Worm (Caenorhabditis elegans) whole organism, midembryonic: ENCODE data around the gene mltn-11.

Source experiments
- T22C8.4 ChIP-seq: fragments of 200-800 bp; sonication (Bioruptor generic); IDR thresholded peaks from 2 replicates; pipeline ENCODE4 v1.3.6; 2022; ENCODE audit warnings: missing genetic modification characterization, missing compliant biosample characterization
- cog-1 ChIP-seq: sonication (generic microtip); optimal IDR thresholded peaks from 2 replicates; lab custom pipeline; 2016; ENCODE audit warnings: missing genetic modification characterization, missing compliant biosample characterization
- klf-2 ChIP-seq: fragments of 200-800 bp; sonication (Bioruptor generic); conservative IDR thresholded peaks from 2 replicates; pipeline ENCODE4 v1.3.6; 2022; ENCODE audit warnings: missing genetic modification reagents, missing genetic modification characterization, missing compliant biosample characterization
- med-1 ChIP-seq: sonication (generic microtip); optimal IDR thresholded peaks from 2 replicates; lab custom pipeline; 2017; ENCODE audit warnings: missing genetic modification characterization, mild to moderate bottlenecking, missing compliant biosample characterization, antibody characterized with exemption, missing genetic modification reagents; ENCODE audit not compliant: insufficient read depth
- ref-1 ChIP-seq: fragments of 200-800 bp; sonication (Bioruptor generic); conservative IDR thresholded peaks from 2 replicates; pipeline ENCODE4 v1.3.6; 2022; ENCODE audit warnings: missing genetic modification reagents, missing genetic modification characterization, missing compliant biosample characterization
- tab-1 ChIP-seq: fragments of 200-800 bp; sonication (Bioruptor generic); IDR thresholded peaks from 2 replicates; pipeline ENCODE4 v1.3.6; 2022; ENCODE audit warnings: missing genetic modification characterization, missing compliant biosample characterization
- ztf-29 ChIP-seq: fragments of 200-800 bp; sonication (Bioruptor generic); IDR thresholded peaks from 2 replicates; pipeline ENCODE4 v1.3.6; 2022; ENCODE audit warnings: missing genetic modification reagents, missing genetic modification characterization, missing compliant biosample characterization

DNA sequence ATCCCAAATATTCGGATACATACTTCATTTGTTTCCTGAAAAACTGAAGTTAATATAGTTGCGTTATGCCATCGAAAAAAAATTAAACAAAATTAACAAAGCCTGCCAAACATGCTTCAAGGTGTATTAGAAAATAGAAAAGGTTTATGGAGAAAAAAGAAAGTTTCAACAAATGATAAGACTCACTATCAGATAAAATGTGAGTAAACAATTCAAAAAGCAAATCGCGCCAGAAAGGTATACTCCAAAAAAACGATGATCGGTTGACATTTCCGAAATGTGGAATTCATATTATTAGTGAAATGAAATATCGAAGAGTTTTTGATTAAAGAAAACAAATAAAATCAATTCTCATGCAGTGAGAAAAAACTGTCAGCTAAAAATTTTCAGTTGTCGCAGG, 15.1 kb upstream of the mltn-11 start, which contains the start of gene Y70C5A.3:
- TF ChIP-seq T22C8.4 (GFP tag; lab: Robert Waterston, UW) (no peak), med-1 (GFP tag; lab: Kevin White, UChicago) (no peak), cog-1 (tag; lab: Kevin White, UChicago) (no peak), ref-1 (GFP tag; lab: Robert Waterston, UW) (no peak), klf-2 (no peak), ztf-29 (GFP tag; lab: Robert Waterston, UW) (no peak), tab-1 (GFP tag; lab: Robert Waterston, UW) (no peak)
